Fruit fly (Drosophila melanogaster) whole organism, embryonic: Measurements from ENCODE around the gene stumps.
A peak's percentile ranks its signal among the peaks of the same experiment; 100 is the strongest.

Experiments used
- CG16779 ChIP-seq: fragments of 200-800 bp; sonication (Bioruptor generic); IDR thresholded peaks from 2 replicates; pipeline ENCODE4 v1.3.6; 2022; ENCODE audit warnings: missing biosample characterization, missing genetic modification characterization
- CG4617 ChIP-seq: fragments of 200-800 bp; sonication (Bioruptor generic); optimal IDR thresholded peaks from 3 replicates; lab custom pipeline; 2016; ENCODE audit warnings: missing biosample characterization, missing genetic modification characterization, borderline replicate concordance
- CG6765 ChIP-seq: fragments of 200-800 bp; sonication (Bioruptor generic); optimal IDR thresholded peaks from 3 replicates; lab custom pipeline; 2017; ENCODE audit warnings: missing biosample characterization, mild to moderate bottlenecking, missing genetic modification characterization
- CG8290 ChIP-seq, 3 experiments: fragments of 200-800 bp; sonication (Bioruptor generic); optimal IDR thresholded peaks; 2 replicates each; lab custom pipeline; 2016 to 2019; ENCODE audit warnings: missing biosample characterization in 3 of 3, missing genetic modification characterization in 3 of 3, mild to moderate bottlenecking in 2 of 3, moderate library complexity in 1 of 3
- HHEX ChIP-seq: fragments of 200-800 bp; sonication (Bioruptor generic); optimal IDR thresholded peaks from 3 replicates; lab custom pipeline; 2017; ENCODE audit warnings: missing biosample characterization, mild to moderate bottlenecking, missing genetic modification characterization, missing genetic modification reagents
- HLH3B ChIP-seq: fragments of 200-800 bp; sonication (Bioruptor generic); IDR thresholded peaks from 2 replicates; pipeline ENCODE4 v1.3.6; 2022; ENCODE audit warnings: missing biosample characterization, missing genetic modification characterization
- Ravus ChIP-seq: fragments of 200-800 bp; sonication (Bioruptor generic); IDR thresholded peaks from 2 replicates; pipeline ENCODE4 v1.3.6; 2022; ENCODE audit warnings: missing biosample characterization, missing genetic modification characterization
- caup ChIP-seq: fragments of 200-800 bp; sonication (Bioruptor generic); optimal IDR thresholded peaks from 3 replicates; lab custom pipeline; 2017; ENCODE audit warnings: missing biosample characterization, mild to moderate bottlenecking, missing genetic modification characterization, moderate library complexity; ENCODE audit not compliant: severe bottlenecking
- chm ChIP-seq: fragments of 200-800 bp; sonication (Bioruptor generic); IDR thresholded peaks from 2 replicates; pipeline ENCODE4 v1.3.6; 2022; ENCODE audit warnings: missing biosample characterization, missing genetic modification characterization
- crc ChIP-seq: fragments of 200-800 bp; sonication (Bioruptor generic); optimal IDR thresholded peaks from 2 replicates; lab custom pipeline; 2016; ENCODE audit warnings: missing biosample characterization, missing genetic modification characterization
- danr ChIP-seq: fragments of 200-800 bp; sonication (Bioruptor generic); IDR thresholded peaks from 2 replicates; pipeline ENCODE4 v1.3.6; 2022; ENCODE audit warnings: missing biosample characterization, missing genetic modification characterization
- dpn ChIP-seq, 2 experiments: fragments of 200-800 bp; sonication (Bioruptor generic); optimal IDR thresholded peaks; 3 replicates each; lab custom pipeline; 2016; ENCODE audit warnings: missing biosample characterization in 2 of 2, missing genetic modification characterization in 2 of 2
- ems ChIP-seq: fragments of 200-800 bp; sonication (Bioruptor generic); optimal IDR thresholded peaks from 3 replicates; lab custom pipeline; 2016; ENCODE audit warnings: missing biosample characterization, missing genetic modification characterization
- eyg ChIP-seq: fragments of 200-800 bp; sonication (Bioruptor generic); optimal IDR thresholded peaks from 3 replicates; lab custom pipeline; 2016; ENCODE audit warnings: missing biosample characterization, missing genetic modification characterization
- nmo ChIP-seq: fragments of 200-800 bp; sonication (Bioruptor generic); optimal IDR thresholded peaks from 2 replicates; lab custom pipeline; 2018; ENCODE audit warnings: missing biosample characterization, mild to moderate bottlenecking, missing genetic modification characterization, moderate library complexity
- org-1 ChIP-seq: fragments of 200-800 bp; sonication (Bioruptor generic); optimal IDR thresholded peaks from 2 replicates; lab custom pipeline; 2017; ENCODE audit warnings: missing biosample characterization, missing genetic modification characterization

The stumps gene

dm6 chr3R:14656760-14657604, 80.0 kb downstream of the stumps start, which contains the start of gene CG3505 (continued):
- TF ChIP-seq eyg (GFP tag; lab: Kevin White, UChicago) (peak; percentile 29), CG8290 (GFP tag; optimal IDR thresholded peaks at IDR 0.05; lab: Kevin White, UChicago) (peak; percentile 10), CG8290 (tag; optimal IDR thresholded peaks at IDR 0.05; lab: Kevin White, UChicago) (peak in 1 of 2 experiments; percentile 38), caup (GFP tag; lab: Kevin White, UChicago) (no peak), crc (GFP tag; lab: Kevin White, UChicago) (no peak), HLH3B (GFP tag; lab: Robert Waterston, UW) (peak; percentile 40), dpn (GFP tag; optimal IDR thresholded peaks at IDR 0.05; lab: Kevin White, UChicago) (peak in 1 of 2 experiments; percentile 40), CG6765 (GFP tag; lab: Kevin White, UChicago) (no peak), chm (GFP tag; lab: Robert Waterston, UW) (peak; percentile 33; the same call in 1 of the 2 replicates), danr (GFP tag; lab: Robert Waterston, UW) (no peak), ems (GFP tag; lab: Kevin White, UChicago) (peak; percentile 30), nmo (GFP tag; lab: Kevin White, UChicago) (peak; percentile 18), Ravus (GFP tag; lab: Robert Waterston, UW) (no peak), HHEX (GFP tag; lab: Kevin White, UChicago) (peak; percentile 70), org-1 (no peak)

dm6 chr3R:14657605-14657910, 80.5 kb downstream of the stumps start:
- peak; percentile 10; the same call in 1 of the 2 replicates for TF ChIP-seq CG16779
- no peak for TF ChIP-seq CG4617 (GFP tag; lab: Kevin White, UChicago)
